Fruit fly (Drosophila melanogaster): ENCODE data around the gene CG3281.

- TF ChIP-seq CG14667 (GFP tag; IDR thresholded peaks at IDR 0.05) (no peak), bigmax (GFP tag; optimal IDR thresholded peaks at IDR 0.05) (no peak), CG2116 (GFP tag; optimal IDR thresholded peaks at IDR 0.05) (peak; percentile 79), hth (optimal IDR thresholded peaks at IDR 0.05) (no peak), Rx (GFP tag; IDR thresholded peaks at IDR 0.05) (peak; percentile 31; the same call in 1 of the 2 replicates), CG6654 (GFP tag; optimal IDR thresholded peaks at IDR 0.05) (no peak), onecut (GFP tag; IDR thresholded peaks at IDR 0.05) (no peak), CG6791 (GFP tag; IDR thresholded peaks at IDR 0.05; ENCODE audit: partially characterized antibody) (peak; percentile 92), Dfd (GFP tag; optimal IDR thresholded peaks at IDR 0.05) (no peak), insv (GFP tag; optimal IDR thresholded peaks at IDR 0.05) (peak in 1 of 2 experiments; percentile 33), psq (GFP tag; optimal IDR thresholded peaks at IDR 0.05) (peak; percentile 49), CG1233 (GFP tag; optimal IDR thresholded peaks at IDR 0.05) (peak; percentile 45)
Measured at dm6 chr3R:11962739-11963214, at the start of gene CG3281, which contains the start of gene aurA.
